Worm (Caenorhabditis elegans) whole organism, early embryonic: ENCODE results near the gene rga-8.

Experiments used
- B0310.2 ChIP-seq: sonication (generic microtip); optimal IDR thresholded peaks from 2 replicates; lab custom pipeline; 2016; ENCODE audit warnings: mild to moderate bottlenecking, missing genetic modification characterization, missing compliant biosample characterization
- F13C5.2 ChIP-seq: sonication (generic microtip); optimal IDR thresholded peaks from 2 replicates; lab custom pipeline; 2017; ENCODE audit warnings: mild to moderate bottlenecking, missing genetic modification characterization, inconsistent platforms, missing compliant biosample characterization
- aly-1 ChIP-seq: sonication (generic microtip); optimal IDR thresholded peaks from 2 replicates; lab custom pipeline; 2016; ENCODE audit warnings: missing genetic modification characterization, missing compliant biosample characterization
- ama-1 ChIP-seq: fragments of 150-350 bp; optimal IDR thresholded peaks from 2 replicates; lab custom pipeline; 2014
- ceh-13 ChIP-seq: fragments of 200-800 bp; sonication (Bioruptor generic); optimal IDR thresholded peaks from 2 replicates; lab custom pipeline; 2018; ENCODE audit warnings: mild to moderate bottlenecking, missing genetic modification characterization, missing compliant biosample characterization
- ceh-36 ChIP-seq: sonication (generic microtip); optimal IDR thresholded peaks from 2 replicates; lab custom pipeline; 2016; ENCODE audit warnings: missing genetic modification characterization, inconsistent platforms, missing compliant biosample characterization
- ets-7 ChIP-seq: sonication (generic microtip); optimal IDR thresholded peaks from 2 replicates; lab custom pipeline; 2016; ENCODE audit warnings: missing genotype, missing genetic modification characterization, missing compliant biosample characterization
- flt-1 ChIP-seq: fragments of 200-800 bp; sonication (Bioruptor generic); IDR thresholded peaks from 2 replicates; pipeline ENCODE4 v1.3.6; 2022; ENCODE audit warnings: missing genetic modification characterization, missing compliant biosample characterization
- hmbx-1 ChIP-seq: sonication (generic microtip); optimal IDR thresholded peaks from 2 replicates; lab custom pipeline; 2016; ENCODE audit warnings: mild to moderate bottlenecking, missing genetic modification characterization, missing compliant biosample characterization
- hmg-4 ChIP-seq: fragments of 200-800 bp; sonication (Bioruptor generic); optimal IDR thresholded peaks from 2 replicates; lab custom pipeline; 2018; ENCODE audit warnings: mild to moderate bottlenecking, missing genetic modification characterization, missing compliant biosample characterization
- hnd-1 ChIP-seq: sonication (generic microtip); optimal IDR thresholded peaks from 2 replicates; lab custom pipeline; 2016; ENCODE audit warnings: missing genetic modification characterization, missing compliant biosample characterization
- pes-1 ChIP-seq: fragments of 200-800 bp; sonication (Bioruptor generic); IDR thresholded peaks from 2 replicates; pipeline ENCODE4 v1.3.6; 2022; ENCODE audit warnings: missing genetic modification reagents, missing genetic modification characterization, missing compliant biosample characterization
- scrt-1 ChIP-seq: fragments of 200-800 bp; sonication (Bioruptor generic); IDR thresholded peaks from 2 replicates; pipeline ENCODE4 v1.3.6; 2022; ENCODE audit warnings: missing genetic modification characterization, missing compliant biosample characterization
- sea-1 ChIP-seq: fragments of 200-800 bp; sonication (Bioruptor generic); conservative IDR thresholded peaks from 2 replicates; pipeline ENCODE4 v1.3.6; 2022; ENCODE audit warnings: missing genetic modification characterization, missing compliant biosample characterization
- tbx-11 ChIP-seq: fragments of 200-800 bp; sonication (Bioruptor generic); IDR thresholded peaks from 2 replicates; pipeline ENCODE4 v1.3.6; 2022; ENCODE audit warnings: missing genetic modification characterization, missing compliant biosample characterization
- tbx-37 ChIP-seq: fragments of 200-800 bp; sonication (Bioruptor generic); conservative IDR thresholded peaks from 2 replicates; pipeline ENCODE4 v1.3.6; 2022; ENCODE audit warnings: missing genetic modification reagents, missing genetic modification characterization, missing compliant biosample characterization
- tra-4 ChIP-seq: sonication (generic microtip); optimal IDR thresholded peaks from 2 replicates; lab custom pipeline; 2017; ENCODE audit warnings: missing genetic modification characterization, missing compliant biosample characterization

rga-8 gene

DNA sequence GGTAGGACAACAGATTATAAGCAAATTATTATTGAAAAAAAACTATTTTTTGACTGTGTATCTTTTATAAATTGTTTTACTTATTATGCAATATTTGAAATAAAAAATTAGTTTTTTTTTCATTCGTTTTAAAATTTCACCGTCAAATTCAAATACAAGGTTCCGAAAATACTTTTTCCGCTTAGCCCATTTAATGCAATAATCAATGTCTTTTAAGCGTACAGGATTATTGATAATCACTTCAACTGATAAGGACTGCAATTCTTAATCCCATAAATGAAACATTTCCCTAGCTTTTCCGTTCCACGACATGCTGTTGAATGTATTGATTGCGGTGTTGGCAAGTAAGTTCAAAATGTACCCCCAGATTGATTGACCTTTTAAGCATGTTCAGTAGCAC, 22.6 kb downstream of the rga-8 start, which contains the start of gene nspg-12:
nspg-12 (plus strand) TSS at position 301 of the 400 bp plus-strand sequence.
- TF ChIP-seq ceh-13 (no peak), hmg-4 (no peak), B0310.2 (no peak), tbx-37 (no peak), tbx-11 (GFP tag; lab: Robert Waterston, UW) (no peak), ceh-36 (no peak), hnd-1 (tag; lab: Kevin White, UChicago) (no peak), aly-1 (tag; lab: Kevin White, UChicago) (no peak), flt-1 (GFP tag; lab: Robert Waterston, UW) (no peak)

DNA sequence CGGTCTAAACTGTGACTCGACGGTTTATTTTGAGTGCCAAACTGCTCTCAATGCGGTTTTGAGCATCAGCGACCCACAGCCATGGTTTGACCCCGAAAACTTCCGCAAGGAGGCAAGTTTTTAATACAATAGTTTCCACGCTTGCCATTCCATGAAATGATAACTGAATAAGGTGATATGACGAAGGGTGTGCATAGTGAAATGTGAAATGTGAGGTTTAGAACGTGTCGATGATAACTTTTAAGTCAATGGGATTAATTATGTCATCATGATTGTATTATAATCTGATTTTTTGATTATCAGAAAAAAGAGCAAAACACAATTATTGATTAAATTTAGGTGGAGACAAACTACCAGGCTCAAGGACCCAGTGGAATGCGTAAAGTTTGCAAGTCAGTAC, 24.3 kb downstream of the rga-8 start:
- TF ChIP-seq ama-1 (lab: Kevin White, UChicago) (no peak), scrt-1 (GFP tag; lab: Robert Waterston, UW) (no peak), tbx-37 (no peak), ceh-36 (no peak), hnd-1 (tag; lab: Kevin White, UChicago) (no peak), B0310.2 (no peak), sea-1 (no peak), tbx-11 (GFP tag; lab: Robert Waterston, UW) (no peak), pes-1 (GFP tag; lab: Robert Waterston, UW) (no peak), flt-1 (GFP tag; lab: Robert Waterston, UW) (no peak), ets-7 (no peak), tra-4 (tag; lab: Kevin White, UChicago) (no peak), hmg-4 (no peak), ceh-13 (no peak), hmbx-1 (tag; lab: Kevin White, UChicago) (no peak), F13C5.2 (tag; lab: Kevin White, UChicago) (no peak), aly-1 (tag; lab: Kevin White, UChicago) (no peak)

DNA sequence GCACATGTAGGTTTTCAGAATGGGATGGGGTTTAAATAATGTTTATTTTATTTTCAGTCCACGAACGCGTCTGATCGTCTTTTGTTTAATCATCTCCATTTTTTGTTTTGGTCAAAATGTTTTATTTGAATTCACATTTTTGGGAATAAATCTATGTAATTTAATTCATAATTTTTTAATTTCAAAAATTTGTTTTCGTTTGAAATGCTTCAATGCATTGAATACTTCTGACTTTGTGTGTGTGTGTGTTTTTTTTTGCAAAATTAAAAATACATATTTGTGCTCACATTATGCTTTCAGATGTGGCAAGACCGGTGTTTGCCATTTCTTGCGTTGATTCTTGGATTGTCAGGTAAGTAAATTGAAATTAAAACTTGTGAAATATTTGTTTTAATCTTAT, 24.7 kb downstream of the rga-8 start, which contains the start of gene nspg-13:
nspg-13 (plus strand) TSS at position 301 of the 400 bp plus-strand sequence.
- TF ChIP-seq scrt-1 (GFP tag; lab: Robert Waterston, UW) (no peak), sea-1 (no peak), ama-1 (lab: Kevin White, UChicago) (no peak)

- TF ChIP-seq hmbx-1 (tag; lab: Kevin White, UChicago) (no peak), ceh-13 (no peak), ets-7 (no peak), scrt-1 (GFP tag; lab: Robert Waterston, UW) (no peak), hmg-4 (no peak), B0310.2 (no peak), tbx-37 (no peak), tra-4 (tag; lab: Kevin White, UChicago) (no peak), flt-1 (GFP tag; lab: Robert Waterston, UW) (no peak), sea-1 (no peak), hnd-1 (tag; lab: Kevin White, UChicago) (no peak), pes-1 (GFP tag; lab: Robert Waterston, UW) (no peak), ama-1 (lab: Kevin White, UChicago) (no peak), tbx-11 (GFP tag; lab: Robert Waterston, UW) (no peak), F13C5.2 (tag; lab: Kevin White, UChicago) (no peak)
Observed at ce11 chrX:5252798-5253197, 26.8 kb downstream of the rga-8 start, which contains the start of gene nspg-14. TSS of gene nspg-14 (plus strand) at chrX:5253047.

DNA sequence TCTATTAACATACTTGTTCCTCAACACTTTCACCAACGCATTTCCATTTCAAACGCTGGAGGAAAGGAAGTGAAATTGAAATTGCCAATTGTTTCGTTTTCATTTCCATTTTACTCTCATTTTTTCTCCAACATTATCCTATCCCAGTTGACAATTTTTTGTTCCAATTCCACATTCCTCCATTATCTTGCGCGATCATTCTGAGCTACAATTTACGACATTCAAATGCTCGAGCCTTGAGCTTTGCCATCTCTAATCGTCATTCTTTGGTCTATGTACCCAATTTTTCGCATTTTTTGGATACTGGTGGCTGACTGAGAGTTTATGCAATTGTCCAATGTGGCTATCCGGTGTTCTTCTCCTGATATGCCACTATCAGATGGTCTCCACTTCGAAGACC, 30.0 kb downstream of the rga-8 start, which contains the start of gene Y34B4A.10:
Y34B4A.10 (plus strand) TSS at position 301 of the 400 bp plus-strand sequence.
- TF ChIP-seq aly-1 (tag; lab: Kevin White, UChicago), result no peak
- TF ChIP-seq hmg-4, result no peak
- TF ChIP-seq flt-1 (GFP tag; lab: Robert Waterston, UW), result no peak
- no peak for TF ChIP-seq F13C5.2 (tag; lab: Kevin White, UChicago)
- no peak for TF ChIP-seq tbx-37
- no peak for TF ChIP-seq ets-7
- no peak for TF ChIP-seq hnd-1 (tag; lab: Kevin White, UChicago)
- no peak for TF ChIP-seq pes-1 (GFP tag; lab: Robert Waterston, UW)
- no peak for TF ChIP-seq hmbx-1 (tag; lab: Kevin White, UChicago)
- TF ChIP-seq B0310.2, result no peak
- TF ChIP-seq ceh-13, result no peak
- no peak for TF ChIP-seq tbx-11 (GFP tag; lab: Robert Waterston, UW)

DNA sequence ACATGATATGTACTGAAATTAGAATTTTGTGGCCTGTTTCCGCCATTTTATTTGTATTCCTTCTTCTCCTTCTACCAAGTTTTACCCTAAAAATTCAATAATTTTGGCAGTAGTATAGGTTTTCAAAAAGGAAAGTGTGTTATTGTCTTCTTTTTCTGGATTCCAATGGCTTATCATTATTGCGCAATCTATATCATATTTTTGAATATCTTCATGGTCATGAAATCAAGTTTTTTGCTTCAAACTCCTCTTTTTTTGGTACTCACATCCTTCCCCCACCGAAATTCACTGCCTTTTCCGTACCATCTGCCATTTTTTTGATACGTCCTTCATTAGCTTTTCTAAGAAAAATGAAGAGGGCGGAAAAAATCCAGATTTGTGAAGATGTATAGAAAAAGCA, 30.8 kb downstream of the rga-8 start:
- TF ChIP-seq tbx-11 (GFP tag; lab: Robert Waterston, UW), result no peak
- TF ChIP-seq sea-1, result no peak
- no peak for TF ChIP-seq pes-1 (GFP tag; lab: Robert Waterston, UW)
- TF ChIP-seq hmg-4, result no peak
- no peak for TF ChIP-seq ceh-13
- no peak for TF ChIP-seq aly-1 (tag; lab: Kevin White, UChicago)
- TF ChIP-seq ets-7, result no peak
- TF ChIP-seq tbx-37, result no peak
- no peak for TF ChIP-seq scrt-1 (GFP tag; lab: Robert Waterston, UW)
- TF ChIP-seq F13C5.2 (tag; lab: Kevin White, UChicago), result no peak
- no peak for TF ChIP-seq hmbx-1 (tag; lab: Kevin White, UChicago)
- no peak for TF ChIP-seq hnd-1 (tag; lab: Kevin White, UChicago)

ce11 chrX:5244041-5244440, 35.5 kb downstream of the rga-8 start, which contains the start of gene Y34B4A.7:
TSS of gene Y34B4A.7 (plus strand) at chrX:5244337.
- no peak for TF ChIP-seq F13C5.2 (tag; lab: Kevin White, UChicago)
- no peak for TF ChIP-seq hmbx-1 (tag; lab: Kevin White, UChicago)
- TF ChIP-seq ceh-36, result no peak
- no peak for TF ChIP-seq ets-7
- TF ChIP-seq flt-1 (GFP tag; lab: Robert Waterston, UW), result peak; percentile 45; the same call in 1 of the 2 replicates
- TF ChIP-seq hmg-4, result no peak
- no peak for TF ChIP-seq tbx-37
- TF ChIP-seq tbx-11 (GFP tag; lab: Robert Waterston, UW), result no peak
- no peak for TF ChIP-seq ama-1 (lab: Kevin White, UChicago)
- TF ChIP-seq pes-1 (GFP tag; lab: Robert Waterston, UW), result no peak
- no peak for TF ChIP-seq aly-1 (tag; lab: Kevin White, UChicago)
- TF ChIP-seq tra-4 (tag; lab: Kevin White, UChicago), result no peak
- no peak for TF ChIP-seq ceh-13
- TF ChIP-seq B0310.2, result peak; percentile 29
- TF ChIP-seq sea-1, result 0 out of 2 replicates have a peak, but pooled peaks have one; percentile 8
